Worm (Caenorhabditis elegans) whole organism, young adult: ENCODE results near the gene fbxb-77.

Experiments
- B0019.2 ChIP-seq: fragments of 200-800 bp; sonication (Bioruptor generic); conservative IDR thresholded peaks from 2 replicates; pipeline ENCODE4 v1.3.6; 2022; ENCODE audit warnings: missing genetic modification reagents, missing genetic modification characterization, missing compliant biosample characterization
- B0035.1 ChIP-seq: sonication (generic microtip); optimal IDR thresholded peaks from 2 replicates; lab custom pipeline; 2016; ENCODE audit warnings: missing genetic modification characterization, mild to moderate bottlenecking, missing compliant biosample characterization, missing genotype, missing genetic modification reagents
- C06A6.2 ChIP-seq: fragments of 200-800 bp; sonication (Bioruptor generic); conservative IDR thresholded peaks from 2 replicates; pipeline ENCODE4 v1.3.6; 2022; ENCODE audit warnings: missing genetic modification characterization, missing compliant biosample characterization
- C17E4.6 ChIP-seq: fragments of 200-800 bp; sonication (Bioruptor generic); IDR thresholded peaks from 2 replicates; pipeline ENCODE4 v1.3.6; 2022; ENCODE audit warnings: missing genetic modification reagents, missing genetic modification characterization, missing compliant biosample characterization
- F37B4.10 ChIP-seq: fragments of 200-800 bp; sonication (Bioruptor generic); IDR thresholded peaks from 2 replicates; pipeline ENCODE4 v1.3.6; 2022; ENCODE audit warnings: missing genetic modification characterization, missing compliant biosample characterization
- F39B2.1 ChIP-seq: fragments of 200-800 bp; sonication (Bioruptor generic); IDR thresholded peaks from 2 replicates; pipeline ENCODE4 v1.3.6; 2022; ENCODE audit warnings: missing genetic modification reagents, missing genetic modification characterization, missing compliant biosample characterization
- F57A8.1 ChIP-seq: fragments of 200-800 bp; sonication (Bioruptor generic); optimal IDR thresholded peaks from 2 replicates; lab custom pipeline; 2018; ENCODE audit warnings: mild to moderate bottlenecking, missing genetic modification characterization, moderate library complexity, missing compliant biosample characterization
- Y53F4B.3 ChIP-seq: fragments of 200-800 bp; sonication (Bioruptor generic); IDR thresholded peaks from 2 replicates; pipeline ENCODE4 v1.3.6; 2022; ENCODE audit warnings: missing genetic modification reagents, missing genetic modification characterization, missing compliant biosample characterization
- Y56A3A.18 ChIP-seq: fragments of 200-800 bp; sonication (Bioruptor generic); IDR thresholded peaks from 2 replicates; pipeline ENCODE4 v1.3.6; 2022; ENCODE audit warnings: missing genetic modification reagents, missing genetic modification characterization, missing compliant biosample characterization
- Y95B8A.8 ChIP-seq: fragments of 200-800 bp; sonication (Bioruptor generic); IDR thresholded peaks from 2 replicates; pipeline ENCODE4 v1.3.6; 2022; ENCODE audit warnings: missing genetic modification reagents, missing genetic modification characterization, missing compliant biosample characterization
- ZK185.1 ChIP-seq: sonication (generic microtip); optimal IDR thresholded peaks from 2 replicates; lab custom pipeline; 2016; ENCODE audit warnings: mild to moderate bottlenecking, missing genetic modification characterization, missing compliant biosample characterization; ENCODE audit not compliant: poor library complexity, severe bottlenecking
- aptf-2 ChIP-seq: fragments of 200-800 bp; sonication (Bioruptor generic); conservative IDR thresholded peaks from 2 replicates; pipeline ENCODE4 v1.3.6; 2022; ENCODE audit warnings: missing genetic modification reagents, missing genetic modification characterization, missing compliant biosample characterization
- aptf-3 ChIP-seq: fragments of 200-800 bp; sonication (Bioruptor generic); IDR thresholded peaks from 2 replicates; pipeline ENCODE4 v1.3.6; 2022; ENCODE audit warnings: missing genetic modification characterization, missing compliant biosample characterization
- atf-7 ChIP-seq: sonication (generic microtip); optimal IDR thresholded peaks from 2 replicates; lab custom pipeline; 2017; ENCODE audit warnings: mild to moderate bottlenecking, missing genetic modification characterization, missing compliant biosample characterization
- attf-3 ChIP-seq: fragments of 200-800 bp; sonication (Bioruptor generic); conservative IDR thresholded peaks from 2 replicates; pipeline ENCODE4 v1.3.6; 2022; ENCODE audit warnings: missing genetic modification reagents, missing genetic modification characterization, missing compliant biosample characterization
- attf-5 ChIP-seq: fragments of 200-800 bp; sonication (Bioruptor generic); optimal IDR thresholded peaks from 2 replicates; lab custom pipeline; 2018; ENCODE audit warnings: mild to moderate bottlenecking, missing genetic modification characterization, missing compliant biosample characterization
- attf-6 ChIP-seq: fragments of 200-800 bp; sonication (Bioruptor generic); IDR thresholded peaks from 2 replicates; pipeline ENCODE4 v1.3.6; 2022; ENCODE audit warnings: missing genetic modification reagents, missing genetic modification characterization, missing compliant biosample characterization
- bed-1 ChIP-seq: fragments of 200-800 bp; sonication (Bioruptor generic); IDR thresholded peaks from 2 replicates; pipeline ENCODE4 v1.3.6; 2022; ENCODE audit warnings: missing genetic modification reagents, missing genetic modification characterization, missing compliant biosample characterization
- bed-2 ChIP-seq: fragments of 200-800 bp; sonication (Bioruptor generic); IDR thresholded peaks from 2 replicates; pipeline ENCODE4 v1.3.6; 2022; ENCODE audit warnings: missing genetic modification reagents, missing genetic modification characterization, missing compliant biosample characterization
- cebp-1 ChIP-seq, 2 experiments: fragments of 200-800 bp in 1 of 2; sonication (Bioruptor generic) in 1 of 2; sonication (generic microtip) in 1 of 2; IDR thresholded peaks in 1 of 2; optimal IDR thresholded peaks in 1 of 2; 2 replicates each; pipeline versions ENCODE4 v1.3.6 to Lab custom; 2017 to 2022; ENCODE audit warnings: missing compliant biosample characterization in 2 of 2, missing genetic modification characterization in 2 of 2, mild to moderate bottlenecking in 1 of 2, missing genetic modification reagents in 1 of 2, moderate library complexity in 1 of 2
- cebp-2 ChIP-seq: fragments of 200-800 bp; sonication (Bioruptor generic); IDR thresholded peaks from 2 replicates; pipeline ENCODE4 v1.3.6; 2022; ENCODE audit warnings: missing genetic modification characterization, missing compliant biosample characterization
- ceh-100 ChIP-seq: fragments of 200-800 bp; sonication (Bioruptor generic); IDR thresholded peaks from 2 replicates; pipeline ENCODE4 v1.3.6; 2022; ENCODE audit warnings: missing genetic modification reagents, missing genetic modification characterization, missing compliant biosample characterization
- ceh-27 ChIP-seq: fragments of 200-800 bp; sonication (Bioruptor generic); optimal IDR thresholded peaks from 2 replicates; lab custom pipeline; 2018; ENCODE audit warnings: mild to moderate bottlenecking, missing genetic modification characterization, moderate library complexity, missing compliant biosample characterization
- ceh-40 ChIP-seq: fragments of 200-800 bp; sonication (Bioruptor generic); IDR thresholded peaks from 2 replicates; pipeline ENCODE4 v1.3.6; 2022; ENCODE audit warnings: missing genetic modification characterization, missing compliant biosample characterization
- ceh-58 ChIP-seq: fragments of 200-800 bp; sonication (Bioruptor generic); IDR thresholded peaks from 2 replicates; pipeline ENCODE4 v1.3.6; 2022; ENCODE audit warnings: missing genetic modification characterization, missing compliant biosample characterization
- ceh-91 ChIP-seq: fragments of 200-800 bp; sonication (Bioruptor generic); IDR thresholded peaks from 2 replicates; pipeline ENCODE4 v1.3.6; 2022; ENCODE audit warnings: missing genetic modification reagents, missing genetic modification characterization, missing compliant biosample characterization
- chd-7 ChIP-seq: sonication (generic microtip); optimal IDR thresholded peaks from 2 replicates; lab custom pipeline; 2016; ENCODE audit warnings: mild to moderate bottlenecking, missing genetic modification characterization, moderate library complexity, missing compliant biosample characterization
- dpl-1 ChIP-seq: fragments of 150-350 bp; optimal IDR thresholded peaks from 2 replicates; lab custom pipeline; 2014; ENCODE audit warnings: missing biosample characterization, missing genetic modification reagents, missing genetic modification characterization
- egrh-3 ChIP-seq: fragments of 200-800 bp; sonication (Bioruptor generic); IDR thresholded peaks from 2 replicates; pipeline ENCODE4 v1.3.6; 2022; ENCODE audit warnings: missing genetic modification reagents, missing genetic modification characterization, missing compliant biosample characterization
- ekl-4 ChIP-seq: fragments of 200-800 bp; sonication (Bioruptor generic); IDR thresholded peaks from 2 replicates; pipeline ENCODE4 v1.3.6; 2022; ENCODE audit warnings: missing genetic modification reagents, missing genetic modification characterization, missing compliant biosample characterization
- gei-17 ChIP-seq: fragments of 200-800 bp; sonication (Bioruptor generic); optimal IDR thresholded peaks from 2 replicates; lab custom pipeline; 2018; ENCODE audit warnings: mild to moderate bottlenecking, missing genetic modification characterization, missing compliant biosample characterization
- hmg-1.2 ChIP-seq: fragments of 200-800 bp; sonication (Bioruptor generic); IDR thresholded peaks from 2 replicates; pipeline ENCODE4 v1.3.6; 2022; ENCODE audit warnings: missing genetic modification reagents, missing genetic modification characterization, missing compliant biosample characterization
- lin-26 ChIP-seq: fragments of 200-800 bp; sonication (Bioruptor generic); IDR thresholded peaks from 2 replicates; pipeline ENCODE4 v1.3.6; 2022; ENCODE audit warnings: missing genetic modification reagents, missing genetic modification characterization, missing compliant biosample characterization
- lin-35 ChIP-seq, 3 experiments: fragments of 150-350 bp in 2 of 3; sonication (generic microtip) in 1 of 3; optimal IDR thresholded peaks; 2 replicates each; lab custom pipeline; 2014 to 2018; ENCODE audit warnings: missing biosample characterization in 3 of 3, missing genetic modification characterization in 3 of 3, missing genetic modification reagents in 3 of 3
- lir-1 ChIP-seq: fragments of 200-800 bp; sonication (Bioruptor generic); conservative IDR thresholded peaks from 2 replicates; pipeline ENCODE4 v1.3.6; 2022; ENCODE audit warnings: missing genetic modification reagents, missing genetic modification characterization, missing compliant biosample characterization
- lsl-1 ChIP-seq: fragments of 200-800 bp; sonication (Bioruptor generic); optimal IDR thresholded peaks from 2 replicates; lab custom pipeline; 2018; ENCODE audit warnings: mild to moderate bottlenecking, missing genetic modification characterization, moderate library complexity, missing compliant biosample characterization
- mel-28 ChIP-seq: sonication (generic microtip); optimal IDR thresholded peaks from 2 replicates; lab custom pipeline; 2016; ENCODE audit warnings: borderline replicate concordance, mild to moderate bottlenecking, missing genetic modification characterization, missing compliant biosample characterization
- nfya-2 ChIP-seq: fragments of 200-800 bp; sonication (Bioruptor generic); IDR thresholded peaks from 2 replicates; pipeline ENCODE4 v1.3.6; 2022; ENCODE audit warnings: missing genetic modification reagents, missing genetic modification characterization, missing compliant biosample characterization
- nfyb-1 ChIP-seq: fragments of 200-800 bp; sonication (Bioruptor generic); IDR thresholded peaks from 2 replicates; pipeline ENCODE4 v1.3.6; 2022; ENCODE audit warnings: missing genetic modification reagents, missing genetic modification characterization, missing compliant biosample characterization
- nhr-120 ChIP-seq: fragments of 200-800 bp; sonication (Bioruptor generic); IDR thresholded peaks from 2 replicates; pipeline ENCODE4 v1.3.6; 2022; ENCODE audit warnings: missing genetic modification characterization, missing compliant biosample characterization
- pbrm-1 ChIP-seq: fragments of 200-800 bp; sonication (Bioruptor generic); IDR thresholded peaks from 2 replicates; pipeline ENCODE4 v1.3.6; 2022; ENCODE audit warnings: missing genetic modification reagents, missing genetic modification characterization, missing compliant biosample characterization
- rec-8 ChIP-seq, 2 experiments: sonication (generic microtip); optimal IDR thresholded peaks; 2 replicates each; lab custom pipeline; 2016; ENCODE audit warnings: mild to moderate bottlenecking in 2 of 2, missing genetic modification characterization in 2 of 2, missing genetic modification reagents in 2 of 2, missing genotype in 2 of 2, missing biosample characterization in 1 of 2, missing compliant biosample characterization in 1 of 2, moderate library complexity in 1 of 2
- tbp1 ChIP-seq: fragments of 200-800 bp; sonication (Bioruptor generic); optimal IDR thresholded peaks from 2 replicates; lab custom pipeline; 2018; ENCODE audit warnings: mild to moderate bottlenecking, missing genetic modification characterization, missing compliant biosample characterization
- tlf-1 ChIP-seq: fragments of 200-800 bp; sonication (Bioruptor generic); optimal IDR thresholded peaks from 2 replicates; lab custom pipeline; 2018; ENCODE audit warnings: mild to moderate bottlenecking, missing genetic modification characterization, missing compliant biosample characterization
- ztf-3 ChIP-seq: fragments of 200-800 bp; sonication (Bioruptor generic); optimal IDR thresholded peaks from 2 replicates; lab custom pipeline; 2018; ENCODE audit warnings: mild to moderate bottlenecking, missing genetic modification characterization, missing compliant biosample characterization
- ztf-6 ChIP-seq: fragments of 200-800 bp; sonication (Bioruptor generic); IDR thresholded peaks from 2 replicates; pipeline ENCODE4 v1.3.6; 2022; ENCODE audit warnings: missing genetic modification reagents, missing genetic modification characterization, missing compliant biosample characterization

The fbxb-77 gene

ce11 chrIV:4727935-4728334 lies 28.0 kb downstream of the fbxb-77 start (continued):
- TF ChIP-seq C06A6.2 (GFP tag; lab: Robert Waterston, UW) (peak; percentile 99), cebp-1 (GFP tag; IDR thresholded peaks at IDR 0.05; lab: Robert Waterston, UW) (peak; percentile 97), cebp-1 (tag; optimal IDR thresholded peaks at IDR 0.05; lab: Kevin White, UChicago) (peak; percentile 95), F39B2.1 (peak; percentile 83; the same call in 1 of the 2 replicates), tlf-1 (peak; percentile 98), ceh-40 (GFP tag; lab: Robert Waterston, UW) (peak; percentile 82), B0035.1 (tag; lab: Kevin White, UChicago) (peak; percentile 83), attf-5 (GFP tag; lab: Kevin White, UChicago) (peak; percentile 99), ceh-58 (0 out of 2 replicates have a peak, but pooled peaks have one; percentile 57), dpl-1 (GFP tag; lab: Kevin White, UChicago) (peak; percentile 42), F57A8.1 (GFP tag; lab: Kevin White, UChicago) (peak; percentile 54), B0019.2 (peak; percentile 99), lir-1 (peak; percentile 98), lsl-1 (GFP tag; lab: Kevin White, UChicago) (peak; percentile 89)

DNA sequence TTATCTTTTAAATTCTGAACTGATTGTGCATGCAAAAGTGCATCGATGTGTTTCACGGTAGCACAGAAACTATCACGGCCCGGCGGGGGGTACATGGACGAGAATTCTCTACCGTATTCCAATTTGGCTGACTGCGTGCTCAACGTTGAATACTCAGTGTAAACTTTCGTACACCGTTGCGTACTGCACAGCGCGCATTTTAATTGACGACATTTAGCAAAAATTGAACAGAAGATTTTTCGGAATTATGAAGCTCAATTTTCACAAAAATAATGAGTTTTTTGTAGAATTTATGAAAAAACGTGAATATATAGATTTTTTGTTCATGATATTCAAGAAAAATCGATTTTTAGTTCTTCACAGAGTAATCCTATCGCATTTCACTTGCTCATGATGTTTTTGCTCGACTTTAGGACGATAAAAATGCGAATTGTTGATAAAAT lies 30.5 kb downstream of the fbxb-77 start:
- TF ChIP-seq C06A6.2 (GFP tag; lab: Robert Waterston, UW) (peak; percentile 99), ekl-4 (GFP tag; lab: Robert Waterston, UW) (peak; percentile 99), hmg-1.2 (peak; percentile 100), Y56A3A.18 (GFP tag; lab: Robert Waterston, UW) (peak; percentile 99), ztf-3 (GFP tag; lab: Kevin White, UChicago) (peak; percentile 62), ceh-100 (GFP tag; lab: Robert Waterston, UW) (peak; percentile 95), mel-28 (tag; lab: Kevin White, UChicago) (peak; percentile 12), C17E4.6 (GFP tag; lab: Robert Waterston, UW) (peak; percentile 99), lsl-1 (GFP tag; lab: Kevin White, UChicago) (peak; percentile 70), B0035.1 (tag; lab: Kevin White, UChicago) (peak; percentile 76), Y95B8A.8 (GFP tag; lab: Robert Waterston, UW) (peak; percentile 99), chd-7 (tag; lab: Kevin White, UChicago) (peak; percentile 67), pbrm-1 (GFP tag; lab: Robert Waterston, UW) (peak; percentile 99), ztf-6 (GFP tag; lab: Robert Waterston, UW) (peak; percentile 99), F37B4.10 (GFP tag; lab: Robert Waterston, UW) (peak; percentile 100), ZK185.1 (tag; lab: Kevin White, UChicago) (peak; percentile 49), gei-17 (GFP tag; lab: Kevin White, UChicago) (peak; percentile 73), egrh-3 (GFP tag; lab: Robert Waterston, UW) (peak; percentile 87), nfyb-1 (GFP tag; lab: Robert Waterston, UW) (peak; percentile 99), cebp-2 (peak; percentile 99), aptf-3 (GFP tag; lab: Robert Waterston, UW) (peak; percentile 63; the same call in 1 of the 2 replicates), Y53F4B.3 (GFP tag; lab: Robert Waterston, UW) (peak; percentile 83), bed-1 (GFP tag; lab: Robert Waterston, UW) (peak; percentile 100), aptf-2 (GFP tag; lab: Robert Waterston, UW) (peak; percentile 98), attf-3 (GFP tag; lab: Robert Waterston, UW) (peak; percentile 91), ceh-27 (GFP tag; lab: Kevin White, UChicago) (peak; percentile 42), nfya-2 (GFP tag; lab: Robert Waterston, UW) (peak; percentile 98), lin-35 (GFP tag; optimal IDR thresholded peaks at IDR 0.05; lab: Kevin White, UChicago) (peak in 1 of 3 experiments; percentile 77), bed-2 (GFP tag; lab: Robert Waterston, UW) (peak; percentile 100), lin-26 (GFP tag; lab: Robert Waterston, UW) (peak; percentile 96), atf-7 (tag; lab: Kevin White, UChicago) (peak; percentile 80), attf-6 (GFP tag; lab: Robert Waterston, UW) (peak; percentile 83), rec-8 (tag; optimal IDR thresholded peaks at IDR 0.05; lab: Kevin White, UChicago) (peak in 1 of 2 experiments; percentile 27), tbp1 (GFP tag; lab: Kevin White, UChicago) (peak; percentile 38), nhr-120 (GFP tag; lab: Robert Waterston, UW) (peak; percentile 100), ceh-91 (GFP tag; lab: Robert Waterston, UW) (peak; percentile 98)
